Fruit fly (Drosophila melanogaster) whole organism, embryonic: ENCODE data around the gene CG3815.

Source experiments
- Abd-B ChIP-seq: fragments of 200-800 bp; sonication (Bioruptor generic); optimal IDR thresholded peaks from 2 replicates; lab custom pipeline; 2018; ENCODE audit warnings: missing biosample characterization, mild to moderate bottlenecking, missing genetic modification characterization, moderate library complexity
- B-H1 ChIP-seq: fragments of 200-800 bp; sonication (Bioruptor generic); IDR thresholded peaks from 3 replicates; pipeline ENCODE4 v1.3.6; 2022; ENCODE audit warnings: missing biosample characterization, missing genetic modification characterization
- CG1024 ChIP-seq: fragments of 200-800 bp; sonication (Bioruptor generic); IDR thresholded peaks from 2 replicates; pipeline ENCODE4 v1.3.6; 2022; ENCODE audit warnings: missing biosample characterization, missing genetic modification characterization
- CG10462 ChIP-seq: fragments of 200-800 bp; sonication (Bioruptor generic); optimal IDR thresholded peaks from 2 replicates; lab custom pipeline; 2016; ENCODE audit warnings: missing biosample characterization, missing genetic modification characterization
- CG10543 ChIP-seq: fragments of 200-800 bp; sonication (Bioruptor generic); optimal IDR thresholded peaks from 3 replicates; lab custom pipeline; 2017; ENCODE audit warnings: missing biosample characterization, mild to moderate bottlenecking, missing genetic modification characterization, moderate library complexity
- CG11085 ChIP-seq: fragments of 200-800 bp; sonication (Bioruptor generic); IDR thresholded peaks from 2 replicates; pipeline ENCODE4 v1.3.6; 2022; ENCODE audit warnings: missing biosample characterization, missing genetic modification characterization
- CG12071 ChIP-seq: fragments of 200-800 bp; sonication (Bioruptor generic); optimal IDR thresholded peaks from 3 replicates; lab custom pipeline; 2018; ENCODE audit warnings: missing biosample characterization, mild to moderate bottlenecking, missing genetic modification characterization
- CG12744 ChIP-seq: fragments of 200-800 bp; sonication (Bioruptor generic); optimal IDR thresholded peaks from 2 replicates; lab custom pipeline; 2016; ENCODE audit warnings: missing biosample characterization, missing genetic modification characterization
- CG14050 ChIP-seq: fragments of 200-800 bp; sonication (Bioruptor generic); IDR thresholded peaks from 3 replicates; pipeline ENCODE4 v1.3.6; 2022; ENCODE audit warnings: missing biosample characterization, missing genetic modification characterization
- CG14860 ChIP-seq: fragments of 200-800 bp; sonication (Bioruptor generic); IDR thresholded peaks from 3 replicates; pipeline ENCODE4 v1.3.6; 2022; ENCODE audit warnings: missing biosample characterization, missing genetic modification characterization; ENCODE audit not compliant: partially characterized antibody
- CG2202 ChIP-seq: fragments of 200-800 bp; sonication (Bioruptor generic); optimal IDR thresholded peaks from 2 replicates; lab custom pipeline; 2018; ENCODE audit warnings: missing biosample characterization, mild to moderate bottlenecking, missing genetic modification characterization
- CG31224 ChIP-seq: fragments of 200-800 bp; sonication (Bioruptor generic); IDR thresholded peaks from 2 replicates; pipeline ENCODE4 v1.3.6; 2022; ENCODE audit warnings: missing biosample characterization, missing genetic modification characterization
- CG32772 ChIP-seq: fragments of 200-800 bp; sonication (Bioruptor generic); IDR thresholded peaks from 2 replicates; pipeline ENCODE4 v1.3.6; 2022; ENCODE audit warnings: missing biosample characterization, missing genetic modification characterization
- CG3281 ChIP-seq: fragments of 200-800 bp; sonication (Bioruptor generic); optimal IDR thresholded peaks from 3 replicates; lab custom pipeline; 2017; ENCODE audit warnings: missing biosample characterization, mild to moderate bottlenecking, missing genetic modification characterization
- CG7987 ChIP-seq: fragments of 200-800 bp; sonication (Bioruptor generic); optimal IDR thresholded peaks from 2 replicates; lab custom pipeline; 2018; ENCODE audit warnings: missing biosample characterization, mild to moderate bottlenecking, missing genetic modification characterization, moderate library complexity
- Chrac-16 ChIP-seq: fragments of 200-800 bp; sonication (Bioruptor generic); optimal IDR thresholded peaks from 3 replicates; lab custom pipeline; 2016; ENCODE audit warnings: missing biosample characterization, missing genetic modification characterization
- Deaf1 ChIP-seq: fragments of 200-800 bp; optimal IDR thresholded peaks from 3 replicates; lab custom pipeline; 2019; ENCODE audit warnings: missing biosample characterization, mild to moderate bottlenecking, missing genetic modification characterization, moderate library complexity
- Dll ChIP-seq: fragments of 200-800 bp; sonication (Bioruptor generic); IDR thresholded peaks from 4 replicates; pipeline ENCODE4 v1.3.6; 2022; ENCODE audit warnings: missing biosample characterization, missing genetic modification characterization; ENCODE audit not compliant: partially characterized antibody
- Ets65A ChIP-seq: fragments of 200-800 bp; sonication (Bioruptor generic); peaks from one replicate; lab custom pipeline; 2016; ENCODE audit warnings: missing biosample characterization, missing genetic modification characterization
- Hmr ChIP-seq: fragments of 200-800 bp; sonication (Bioruptor generic); optimal IDR thresholded peaks from 3 replicates; lab custom pipeline; 2017; ENCODE audit warnings: mild to moderate bottlenecking, missing biosample characterization, missing genetic modification reagents, missing genetic modification characterization
- Jarid2 ChIP-seq: fragments of 200-800 bp; sonication (Bioruptor generic); optimal IDR thresholded peaks from 3 replicates; lab custom pipeline; 2017; ENCODE audit warnings: mild to moderate bottlenecking, missing biosample characterization, missing genetic modification reagents, missing genetic modification characterization
- MTF-1 ChIP-seq: fragments of 200-800 bp; sonication (Bioruptor generic); optimal IDR thresholded peaks from 2 replicates; lab custom pipeline; 2018; ENCODE audit warnings: missing biosample characterization, mild to moderate bottlenecking, missing genetic modification characterization, borderline replicate concordance
- Med ChIP-seq: fragments of 200-800 bp; sonication (Bioruptor generic); peaks from one replicate; lab custom pipeline; 2016; ENCODE audit warnings: missing biosample characterization, missing genetic modification characterization, mild to moderate bottlenecking, inconsistent platforms, moderate library complexity
- Poxn ChIP-seq: fragments of 200-800 bp; sonication (Bioruptor generic); IDR thresholded peaks from 2 replicates; pipeline ENCODE4 v1.3.6; 2022; ENCODE audit warnings: missing biosample characterization, missing genetic modification characterization
- Spps ChIP-seq: fragments of 200-800 bp; sonication (Bioruptor generic); optimal IDR thresholded peaks from 2 replicates; lab custom pipeline; 2018; ENCODE audit warnings: missing biosample characterization, mild to moderate bottlenecking, missing genetic modification characterization
- Trl ChIP-seq, 3 experiments: fragments of >200 bp in 2 of 3; fragments of 200-800 bp in 1 of 3; sonication (Bioruptor generic) in 1 of 3; optimal IDR thresholded peaks; 2 replicates in 1 of 3; 3 replicates in 2 of 3; lab custom pipeline; 2016 to 2017; ENCODE audit warnings: missing biosample characterization in 1 of 3, missing genetic modification characterization in 1 of 3
- aop ChIP-seq: fragments of 200-800 bp; sonication (Bioruptor generic); IDR thresholded peaks from 2 replicates; pipeline ENCODE4 v1.3.6; 2022; ENCODE audit warnings: missing biosample characterization, missing genetic modification characterization
- btn ChIP-seq: fragments of 200-800 bp; sonication (Bioruptor generic); optimal IDR thresholded peaks from 2 replicates; lab custom pipeline; 2016; ENCODE audit warnings: missing biosample characterization, missing genetic modification characterization
- cas ChIP-seq: fragments of 200-800 bp; sonication (Bioruptor generic); IDR thresholded peaks from 2 replicates; pipeline ENCODE4 v1.3.6; 2022; ENCODE audit warnings: missing biosample characterization, missing genetic modification characterization
- cg ChIP-seq: fragments of 200-800 bp; sonication (Bioruptor generic); optimal IDR thresholded peaks from 3 replicates; lab custom pipeline; 2019; ENCODE audit warnings: missing biosample characterization, mild to moderate bottlenecking, missing genetic modification characterization, moderate library complexity
- chm ChIP-seq: fragments of 200-800 bp; sonication (Bioruptor generic); IDR thresholded peaks from 2 replicates; pipeline ENCODE4 v1.3.6; 2022; ENCODE audit warnings: missing biosample characterization, missing genetic modification characterization
- cwo ChIP-seq: fragments of 200-800 bp; sonication (Bioruptor generic); optimal IDR thresholded peaks from 3 replicates; lab custom pipeline; 2017; ENCODE audit warnings: missing biosample characterization, missing genetic modification characterization, mild to moderate bottlenecking, moderate library complexity, missing genetic modification reagents
- dpn ChIP-seq, 2 experiments: fragments of 200-800 bp; sonication (Bioruptor generic); optimal IDR thresholded peaks; 3 replicates each; lab custom pipeline; 2016; ENCODE audit warnings: missing biosample characterization in 2 of 2, missing genetic modification characterization in 2 of 2
- ftz-f1 ChIP-seq: fragments of 200-800 bp; sonication (Bioruptor generic); optimal IDR thresholded peaks from 2 replicates; lab custom pipeline; 2016; ENCODE audit warnings: missing biosample characterization, missing genetic modification characterization
- gcm ChIP-seq: fragments of 200-800 bp; sonication (Bioruptor generic); optimal IDR thresholded peaks from 2 replicates; lab custom pipeline; 2019; ENCODE audit warnings: missing biosample characterization, mild to moderate bottlenecking, missing genetic modification characterization, moderate library complexity
- gsb-n ChIP-seq: fragments of 200-800 bp; sonication (Bioruptor generic); optimal IDR thresholded peaks from 3 replicates; lab custom pipeline; 2018; ENCODE audit warnings: missing biosample characterization, mild to moderate bottlenecking, missing genetic modification characterization
- lab ChIP-seq: fragments of 200-800 bp; sonication (Bioruptor generic); optimal IDR thresholded peaks from 3 replicates; lab custom pipeline; 2017; ENCODE audit warnings: missing biosample characterization, missing genetic modification characterization, mild to moderate bottlenecking, moderate library complexity, missing genetic modification reagents
- mam ChIP-seq: fragments of 200-800 bp; sonication (Bioruptor generic); optimal IDR thresholded peaks from 3 replicates; lab custom pipeline; 2016; ENCODE audit warnings: missing biosample characterization, missing genetic modification characterization
- mirr ChIP-seq: fragments of 200-800 bp; sonication (Bioruptor generic); optimal IDR thresholded peaks from 3 replicates; lab custom pipeline; 2018; ENCODE audit warnings: missing biosample characterization, mild to moderate bottlenecking, missing genetic modification characterization
- nerfin-2 ChIP-seq: fragments of 200-800 bp; sonication (Bioruptor generic); IDR thresholded peaks from 2 replicates; pipeline ENCODE4 v1.3.6; 2022; ENCODE audit warnings: missing biosample characterization, missing genetic modification characterization; ENCODE audit not compliant: partially characterized antibody
- nom ChIP-seq: fragments of 200-800 bp; sonication (Bioruptor generic); optimal IDR thresholded peaks from 2 replicates; lab custom pipeline; 2017; ENCODE audit warnings: missing biosample characterization, missing genetic modification characterization, mild to moderate bottlenecking, moderate library complexity, missing genetic modification reagents
- pan ChIP-seq, 4 experiments: fragments of >200 bp in 3 of 4; fragments of 200-800 bp in 1 of 4; sonication (Bioruptor generic) in 1 of 4; optimal IDR thresholded peaks in 3 of 4; IDR thresholded peaks in 1 of 4; 2 replicates each; pipeline versions ENCODE4 v1.3.6 to Lab custom; 2017 to 2022; ENCODE audit warnings: missing biosample characterization in 2 of 4, missing genetic modification characterization in 2 of 4, mixed read lengths in 1 of 4
- pb ChIP-seq: fragments of 200-800 bp; sonication (Bioruptor generic); optimal IDR thresholded peaks from 3 replicates; lab custom pipeline; 2016; ENCODE audit warnings: missing biosample characterization, missing genetic modification characterization
- phol ChIP-seq: fragments of 200-800 bp; sonication (Bioruptor generic); optimal IDR thresholded peaks from 3 replicates; lab custom pipeline; 2018; ENCODE audit warnings: missing biosample characterization, mild to moderate bottlenecking, missing genetic modification characterization, moderate library complexity
- sisA ChIP-seq: fragments of 200-800 bp; sonication (Bioruptor generic); IDR thresholded peaks from 2 replicates; pipeline ENCODE4 v1.3.6; 2022; ENCODE audit warnings: missing biosample characterization, missing genetic modification characterization
- stwl ChIP-seq: fragments of 200-800 bp; sonication (Bioruptor generic); optimal IDR thresholded peaks from 3 replicates; lab custom pipeline; 2018; ENCODE audit warnings: missing biosample characterization, mild to moderate bottlenecking, missing genetic modification characterization, moderate library complexity
- vvl ChIP-seq: fragments of 200-800 bp; sonication (Bioruptor generic); IDR thresholded peaks from 2 replicates; pipeline ENCODE4 v1.3.6; 2022; ENCODE audit warnings: missing biosample characterization, missing genetic modification characterization
- zen ChIP-seq: fragments of 200-800 bp; sonication (Bioruptor generic); optimal IDR thresholded peaks from 3 replicates; lab custom pipeline; 2018; ENCODE audit warnings: missing biosample characterization, mild to moderate bottlenecking, missing genetic modification characterization, moderate library complexity

CG3815 gene

dm6 chrX:6283470-6283869 is 11.7 kb upstream of the CG3815 start, which contains the start of gene CG11700:
Gene CG11700, minus strand, starts transcription at chrX:6283575.
- peak in 1 of 2 experiments; percentile 28 for TF ChIP-seq Trl (optimal IDR thresholded peaks at IDR 0.05; lab: Kevin White, UChicago)
- TF ChIP-seq Trl (GFP tag; optimal IDR thresholded peaks at IDR 0.05; lab: Kevin White, UChicago) = no peak
- no peak for TF ChIP-seq CG14860
- no peak for TF ChIP-seq sisA (GFP tag; lab: Robert Waterston, UW)
- peak; percentile 50 for TF ChIP-seq nom (GFP tag; lab: Kevin White, UChicago)
- TF ChIP-seq Deaf1 (tag; lab: Kevin White, UChicago) = peak; percentile 4
- peak; percentile 54 for TF ChIP-seq gsb-n (tag; lab: Kevin White, UChicago)
- peak; percentile 55 for TF ChIP-seq cg (GFP tag; lab: Kevin White, UChicago)
- 0 out of 2 replicates have a peak, but pooled peaks have one; percentile 13 for TF ChIP-seq vvl
- 0 out of 2 replicates have a peak, but pooled peaks have one; percentile 16 for TF ChIP-seq aop
- no peak for TF ChIP-seq CG10462 (GFP tag; lab: Kevin White, UChicago)
- TF ChIP-seq Jarid2 (GFP tag; lab: Kevin White, UChicago) = peak; percentile 2
- TF ChIP-seq CG3281 (GFP tag; lab: Kevin White, UChicago) = no peak
- TF ChIP-seq Med (GFP tag; lab: Kevin White, UChicago) = peak; percentile 15
- TF ChIP-seq CG1024 (GFP tag; lab: Robert Waterston, UW) = no peak
- TF ChIP-seq, all 482 proteins: peak for 9

- TF ChIP-seq Poxn (GFP tag; lab: Robert Waterston, UW) (no peak), Spps (tag; lab: Kevin White, UChicago) (peak; percentile 6), nerfin-2 (GFP tag; lab: Robert Waterston, UW) (peak; percentile 18; the same call in 1 of the 2 replicates), CG31224 (GFP tag; lab: Robert Waterston, UW) (no peak), lab (GFP tag; lab: Kevin White, UChicago) (no peak), Dll (GFP tag; lab: Robert Waterston, UW) (peak; percentile 68; the same call in 3 of the 4 replicates), CG11085 (GFP tag; lab: Robert Waterston, UW) (no peak), CG14050 (GFP tag; lab: Robert Waterston, UW) (no peak), Ets65A (GFP tag; lab: Kevin White, UChicago) (peak; percentile 90), chm (peak; percentile 28; the same call in 1 of the 2 replicates), CG12071 (GFP tag; lab: Kevin White, UChicago) (no peak), ftz-f1 (GFP tag; lab: Kevin White, UChicago) (peak; percentile 58), CG7987 (GFP tag; lab: Kevin White, UChicago) (peak; percentile 65), CG12744 (GFP tag; lab: Kevin White, UChicago) (peak; percentile 4), MTF-1 (GFP tag; lab: Kevin White, UChicago) (peak; percentile 11), pan (optimal IDR thresholded peaks at IDR 0.05; lab: Kevin White, UChicago) (no peak), pan (GFP tag; optimal IDR thresholded peaks at IDR 0.05 in 1 of 2, IDR thresholded peaks at IDR 0.05 in 1 of 2) (no peak), dpn (GFP tag; optimal IDR thresholded peaks at IDR 0.05; lab: Kevin White, UChicago) (peak; percentile 51 to 60), B-H1 (GFP tag; lab: Robert Waterston, UW) (no peak), Abd-B (GFP tag; lab: Kevin White, UChicago) (peak; percentile 25), gcm (GFP tag; lab: Kevin White, UChicago) (peak; percentile 13), Hmr (GFP tag; lab: Kevin White, UChicago) (peak; percentile 75), mirr (GFP tag; lab: Kevin White, UChicago) (peak; percentile 36), Chrac-16 (GFP tag; lab: Kevin White, UChicago) (peak; percentile 25), aop (no peak), CG10543 (GFP tag; lab: Kevin White, UChicago) (peak; percentile 49), btn (GFP tag; lab: Kevin White, UChicago) (no peak), cwo (GFP tag; lab: Kevin White, UChicago) (no peak), cas (GFP tag; lab: Robert Waterston, UW) (no peak), stwl (peak; percentile 94), CG2202 (tag; lab: Kevin White, UChicago) (no peak), zen (tag; lab: Kevin White, UChicago) (peak; percentile 80), mam (GFP tag; lab: Kevin White, UChicago) (peak; percentile 58), phol (tag; lab: Kevin White, UChicago) (peak; percentile 56), CG32772 (GFP tag; lab: Robert Waterston, UW) (no peak), pb (GFP tag; lab: Kevin White, UChicago) (peak; percentile 6)
Observed at dm6 chrX:6287842-6288241, 7.3 kb upstream of the CG3815 start, which contains the start of the genes Top3beta and wuho. Gene Top3beta, minus strand, starts transcription at chrX:6287990. Gene wuho, plus strand, starts transcription at chrX:6288100.
